Worm (Caenorhabditis elegans) whole organism, L4/young adult: ENCODE results near the gene acer-1.

Experiments used
- dao-5 ChIP-seq: sonication (generic microtip); optimal IDR thresholded peaks from 2 replicates; lab custom pipeline; 2016; ENCODE audit warnings: missing genotype, missing genetic modification characterization, moderate library complexity, missing compliant biosample characterization
- him-1 ChIP-seq: sonication (generic microtip); optimal IDR thresholded peaks from 2 replicates; lab custom pipeline; 2016; ENCODE audit warnings: missing genotype, missing genetic modification reagents, missing genetic modification characterization, missing compliant biosample characterization

DNA sequence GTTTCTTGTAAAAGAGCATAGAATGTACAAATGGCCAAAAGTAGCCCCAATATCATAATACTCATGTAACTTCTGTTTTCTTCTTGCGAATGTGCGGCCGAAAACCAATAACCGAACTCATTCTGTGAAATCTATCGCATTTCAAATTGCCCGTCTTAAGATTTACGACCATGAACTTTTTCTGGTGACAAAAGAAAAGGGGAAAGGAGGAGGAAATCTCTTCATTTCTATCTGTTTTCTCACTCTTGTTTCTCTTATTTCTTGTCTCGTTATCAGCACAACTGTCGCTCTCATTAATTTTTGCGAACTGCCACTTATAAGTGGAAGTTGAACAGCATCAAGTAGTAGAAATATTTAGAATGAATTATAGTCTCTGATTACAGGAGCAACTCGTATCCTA lies 49.1 kb downstream of the acer-1 start:
- TF ChIP-seq him-1 (tag; lab: Kevin White, UChicago) = no peak
- no peak for TF ChIP-seq dao-5
